Worm (Caenorhabditis elegans): ENCODE results near the gene hsp-60.

hsp-60 gene

ce11 chrIII:1662405-1662804 lies 42.9 kb downstream of the hsp-60 start:
- TF ChIP-seq aha-1 (tag): peak; percentile 1
- TF ChIP-seq hlh-30 (tag; optimal IDR thresholded peaks at IDR 0.05; ENCODE audit: insufficient read depth): no peak

ce11 chrIII:1663056-1663455 lies 43.5 kb downstream of the hsp-60 start:
- no peak for TF ChIP-seq pqm-1 (tag; optimal IDR thresholded peaks at IDR 0.05)
- no peak for TF ChIP-seq sdz-12 (GFP tag; optimal IDR thresholded peaks at IDR 0.05)
- no peak for TF ChIP-seq nhr-48 (tag; optimal IDR thresholded peaks at IDR 0.05)
- TF ChIP-seq ceh-28 (tag; optimal IDR thresholded peaks at IDR 0.05): peak; percentile 94
- TF ChIP-seq F26F4.8 (GFP tag; conservative IDR thresholded peaks at IDR 0.05): no peak
- TF ChIP-seq ceh-44 (GFP tag; IDR thresholded peaks at IDR 0.05): no peak

ce11 chrIII:1664761-1665266 lies 45.3 kb downstream of the hsp-60 start, which contains the start of gene Y22D7AL.16:
Gene Y22D7AL.16, minus strand, starts transcription at chrIII:1665216.
- TF ChIP-seq ceh-82 (tag; optimal IDR thresholded peaks at IDR 0.05): no peak
- no peak for TF ChIP-seq ctbp-1 (GFP tag; IDR thresholded peaks at IDR 0.05)
- no peak for TF ChIP-seq nhr-42 (GFP tag; IDR thresholded peaks at IDR 0.05)
- no peak for TF ChIP-seq lsy-2 (tag; optimal IDR thresholded peaks at IDR 0.05)
- 0 out of 2 replicates have a peak, but pooled peaks have one; percentile 50 for TF ChIP-seq egl-43 (GFP tag; IDR thresholded peaks at IDR 0.05)
- no peak for TF ChIP-seq dmd-8 (GFP tag; IDR thresholded peaks at IDR 0.05)
- TF ChIP-seq aly-2 (tag; optimal IDR thresholded peaks at IDR 0.05): no peak
- TF ChIP-seq lin-39 (tag; optimal IDR thresholded peaks at IDR 0.05): no peak
- peak; percentile 86 for TF ChIP-seq set-16 (GFP tag; IDR thresholded peaks at IDR 0.05)
- TF ChIP-seq vab-7 (GFP tag; IDR thresholded peaks at IDR 0.05): peak; percentile 53; the same call in 1 of the 2 replicates
- TF ChIP-seq unc-39 (tag; optimal IDR thresholded peaks at IDR 0.05): no peak
- no peak for TF ChIP-seq nhr-48 (tag; optimal IDR thresholded peaks at IDR 0.05)
- TF ChIP-seq F37D6.2 (tag; optimal IDR thresholded peaks at IDR 0.05): no peak
- no peak for TF ChIP-seq ceh-32 (tag; optimal IDR thresholded peaks at IDR 0.05; ENCODE audit: poor library complexity)
- no peak for TF ChIP-seq zip-11 (GFP tag; IDR thresholded peaks at IDR 0.05)

- TF ChIP-seq ceh-28 (tag; optimal IDR thresholded peaks at IDR 0.05) (peak; percentile 75), dmd-6 (GFP tag; IDR thresholded peaks at IDR 0.05) (no peak), skn-1 (tag; optimal IDR thresholded peaks at IDR 0.05) (no peak), T20F7.1 (GFP tag; optimal IDR thresholded peaks at IDR 0.05) (no peak)
These were observed 45.8 kb downstream of the hsp-60 start for ce11 chrIII:1665373-1665772.

ce11 chrIII:1665799-1666308 lies 46.3 kb downstream of the hsp-60 start, which contains the start of gene Y22D7AR.3:
Gene Y22D7AR.3, minus strand, starts transcription at chrIII:1665849.
- TF ChIP-seq dpl-1 (GFP tag; optimal IDR thresholded peaks at IDR 0.05): no peak
- TF ChIP-seq zag-1 (tag; optimal IDR thresholded peaks at IDR 0.05): no peak
- no peak for TF ChIP-seq hlh-30 (tag; optimal IDR thresholded peaks at IDR 0.05; ENCODE audit: insufficient read depth)
- TF ChIP-seq daf-12 (tag; optimal IDR thresholded peaks at IDR 0.05): no peak
- TF ChIP-seq egl-43 (GFP tag; IDR thresholded peaks at IDR 0.05): 0 out of 2 replicates have a peak, but pooled peaks have one; percentile 9
- TF ChIP-seq dmd-6 (GFP tag; IDR thresholded peaks at IDR 0.05): no peak
- no peak for TF ChIP-seq mxl-3 (GFP tag; optimal IDR thresholded peaks at IDR 0.05)
- TF ChIP-seq nhr-77 (tag; optimal IDR thresholded peaks at IDR 0.05): no peak
- no peak for TF ChIP-seq Y75B8A.6 (GFP tag; IDR thresholded peaks at IDR 0.05)
- TF ChIP-seq daf-19 (GFP tag; conservative IDR thresholded peaks at IDR 0.05): no peak
- no peak for TF ChIP-seq unc-39 (tag; optimal IDR thresholded peaks at IDR 0.05)
- TF ChIP-seq nhr-111 (GFP tag; optimal IDR thresholded peaks at IDR 0.05): no peak
- no peak for TF ChIP-seq Y5F2A.4 (GFP tag; optimal IDR thresholded peaks at IDR 0.05)
- peak in 1 of 2 experiments; percentile 95 for TF ChIP-seq unc-62 (GFP tag; optimal IDR thresholded peaks at IDR 0.05 in 1 of 2)
- no peak for TF ChIP-seq unc-62 (tag; optimal IDR thresholded peaks at IDR 0.05)
- no peak for TF ChIP-seq madf-5 (GFP tag; IDR thresholded peaks at IDR 0.05)
- no peak for TF ChIP-seq tag-97 (GFP tag; IDR thresholded peaks at IDR 0.05)
